Fruit fly (Drosophila melanogaster) whole organism: Measurements from ENCODE around the gene Noa36.

Experiments
- CG8478 ChIP-seq: fragments of >200 bp; optimal IDR thresholded peaks from 2 replicates; lab custom pipeline; 2018; ENCODE audit warnings: inconsistent platforms
- Dll ChIP-seq: fragments of >200 bp; optimal IDR thresholded peaks from 2 replicates; lab custom pipeline; 2017
- EcR ChIP-seq, 2 experiments: fragments of >200 bp; optimal IDR thresholded peaks; 2 replicates each; lab custom pipeline; 2017; ENCODE audit warnings: missing biosample characterization in 2 of 2, missing genetic modification characterization in 2 of 2, missing genetic modification reagents in 2 of 2
- pan ChIP-seq: fragments of >200 bp; optimal IDR thresholded peaks from 2 replicates; lab custom pipeline; 2017
- psq ChIP-seq: fragments of >200 bp; optimal IDR thresholded peaks from 2 replicates; lab custom pipeline; 2017
- usp ChIP-seq: fragments of >200 bp; optimal IDR thresholded peaks from 2 replicates; lab custom pipeline; 2017; ENCODE audit warnings: missing biosample characterization, missing genetic modification characterization, mixed read lengths

The Noa36 gene

DNA sequence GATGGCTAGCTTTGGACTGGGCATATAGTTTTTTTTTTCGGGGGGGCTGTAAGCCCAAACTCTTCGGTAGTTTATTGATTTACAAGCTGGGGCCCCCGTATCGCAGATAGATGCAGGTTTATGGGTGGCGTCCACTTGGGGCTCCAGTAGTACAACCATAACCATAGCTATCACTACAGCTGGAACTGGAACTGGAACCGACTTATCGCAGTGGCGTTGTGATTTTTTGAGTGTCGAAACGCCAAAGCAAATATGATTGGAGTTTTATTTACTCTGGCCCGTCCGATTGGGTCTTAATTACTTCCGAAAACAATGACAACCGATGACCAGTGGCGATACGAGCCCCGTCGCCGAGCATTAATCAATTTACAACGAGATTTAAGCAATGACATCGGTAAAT is 8.6 kb downstream of the Noa36 start:
- no peak for TF ChIP-seq pan (lab: Kevin White, UChicago)
- no peak for TF ChIP-seq CG8478 (lab: Kevin White, UChicago)
- no peak for TF ChIP-seq EcR (GFP tag; optimal IDR thresholded peaks at IDR 0.05; lab: Kevin White, UChicago)
- TF ChIP-seq psq (lab: Kevin White, UChicago): no peak
- no peak for TF ChIP-seq usp (GFP tag; lab: Kevin White, UChicago)
- TF ChIP-seq Dll (lab: Kevin White, UChicago): no peak

DNA sequence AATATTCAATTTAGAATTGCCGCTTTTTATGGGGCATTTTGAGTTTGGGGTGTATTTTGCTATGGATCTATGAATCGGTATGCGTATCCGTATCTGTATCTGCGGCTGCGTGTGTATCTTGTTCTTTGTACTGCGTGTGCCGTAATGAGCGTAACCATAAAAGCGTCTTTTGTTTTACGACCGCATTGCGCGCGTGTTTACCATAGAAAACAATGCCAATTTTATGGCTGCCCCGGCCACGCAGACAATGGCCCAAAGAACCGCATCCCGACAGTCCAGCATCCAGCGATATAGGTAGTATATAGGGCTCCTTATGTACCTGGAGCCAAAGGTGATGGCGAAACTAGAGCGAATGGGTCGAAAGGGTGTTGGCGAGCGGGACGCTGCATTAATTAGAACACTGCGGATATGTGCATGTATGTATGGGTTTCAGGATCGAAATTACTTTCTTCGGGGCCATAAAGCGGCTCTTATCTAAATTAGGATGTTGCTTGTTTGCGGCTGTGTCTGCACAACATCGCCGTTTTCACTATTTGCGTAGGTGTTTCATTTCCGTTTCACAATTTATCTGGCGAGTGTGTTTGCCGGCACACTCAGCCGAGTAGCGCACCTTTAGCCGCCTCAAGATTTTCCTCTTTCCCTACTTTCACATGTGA is 10.6 kb downstream of the Noa36 start:
- TF ChIP-seq EcR (GFP tag; optimal IDR thresholded peaks at IDR 0.05; lab: Kevin White, UChicago) (no peak), CG8478 (lab: Kevin White, UChicago) (no peak), pan (lab: Kevin White, UChicago) (no peak), Dll (lab: Kevin White, UChicago) (no peak), psq (lab: Kevin White, UChicago) (no peak), usp (GFP tag; lab: Kevin White, UChicago) (no peak)

DNA sequence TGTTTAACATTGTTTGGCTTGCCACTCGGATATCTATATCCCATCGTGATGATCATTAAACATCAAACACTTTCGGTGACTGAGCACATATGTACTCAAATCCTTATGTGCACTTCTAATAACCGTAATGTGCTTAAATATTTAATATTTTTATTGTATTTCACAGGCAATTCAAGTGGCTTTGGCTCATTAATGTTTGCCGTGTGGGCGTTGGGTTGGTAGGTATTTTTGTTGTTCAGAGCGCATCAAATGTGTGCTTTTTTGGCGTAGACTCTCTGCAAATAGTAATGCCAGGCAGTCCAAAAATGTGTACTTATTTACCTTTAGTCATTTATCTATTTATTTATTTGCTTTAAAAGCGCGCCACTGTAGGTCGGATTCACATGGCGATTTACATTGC is 12.1 kb downstream of the Noa36 start:
- TF ChIP-seq CG8478 (lab: Kevin White, UChicago): no peak

DNA sequence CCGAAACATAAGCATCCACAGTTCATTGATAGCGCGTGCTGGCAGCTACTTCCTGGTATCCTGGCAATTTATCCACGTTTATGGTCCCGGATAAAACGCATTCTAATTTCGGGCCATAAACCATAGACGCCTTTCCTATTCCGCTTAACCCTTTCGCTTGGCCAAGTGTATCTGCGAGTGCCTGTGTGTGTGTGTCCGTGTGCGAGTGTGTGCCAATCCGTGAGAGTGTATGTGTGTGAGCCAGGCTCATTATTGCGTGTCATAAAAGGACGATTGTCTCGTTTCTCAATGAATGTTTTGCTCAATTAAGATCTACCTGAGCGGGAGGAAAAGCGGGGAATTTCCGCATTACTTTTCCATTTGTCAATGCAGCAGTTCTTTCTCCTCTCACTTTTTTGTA is 12.9 kb downstream of the Noa36 start:
- TF ChIP-seq CG8478 (lab: Kevin White, UChicago): no peak
- no peak for TF ChIP-seq Dll (lab: Kevin White, UChicago)
- no peak for TF ChIP-seq pan (lab: Kevin White, UChicago)
- no peak for TF ChIP-seq EcR (GFP tag; optimal IDR thresholded peaks at IDR 0.05; lab: Kevin White, UChicago)
- no peak for TF ChIP-seq psq (lab: Kevin White, UChicago)
- no peak for TF ChIP-seq usp (GFP tag; lab: Kevin White, UChicago)

DNA sequence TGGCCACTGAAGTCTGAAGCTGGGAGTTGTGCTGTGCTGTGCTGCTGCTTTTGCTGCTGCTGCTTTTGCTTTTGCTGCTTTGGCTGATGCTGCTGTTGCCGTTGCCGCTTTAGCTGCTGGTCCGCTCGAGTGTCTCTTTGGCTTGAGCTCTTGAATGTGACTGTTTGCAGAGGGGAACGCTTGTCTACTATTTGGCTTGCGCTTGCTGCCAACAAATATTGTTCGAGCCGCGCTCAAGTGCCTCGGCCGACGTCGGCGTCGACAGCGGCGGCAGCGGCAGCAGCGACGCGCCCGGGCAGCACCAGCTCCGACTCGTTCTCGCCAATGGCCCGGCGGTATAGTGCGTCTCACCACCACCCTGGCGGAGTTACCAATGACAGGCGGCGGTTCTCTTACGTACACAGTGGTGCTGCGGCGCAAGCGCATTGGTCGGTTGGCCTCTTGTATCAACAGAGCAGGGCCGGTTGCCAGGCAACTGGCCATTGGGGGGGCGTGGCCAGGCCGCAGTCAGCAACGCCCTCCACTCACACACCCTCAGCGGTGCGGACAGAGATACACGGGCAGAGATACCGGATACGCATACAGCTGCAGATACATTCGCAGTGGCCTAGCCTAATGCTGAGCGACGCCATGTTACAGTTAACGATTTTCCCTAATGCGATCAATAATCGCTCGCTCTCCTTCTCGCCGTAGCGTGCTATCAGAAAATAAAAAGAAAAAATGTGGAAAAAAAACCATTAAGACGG is 13.8 kb downstream of the Noa36 start, which contains the start of gene fkh:
TSS of gene fkh (minus strand) at position 189 of the 746 bp plus-strand sequence.
- TF ChIP-seq psq (lab: Kevin White, UChicago) (no peak), pan (lab: Kevin White, UChicago) (no peak), usp (GFP tag; lab: Kevin White, UChicago) (no peak), Dll (lab: Kevin White, UChicago) (no peak), CG8478 (lab: Kevin White, UChicago) (no peak), EcR (GFP tag; optimal IDR thresholded peaks at IDR 0.05; lab: Kevin White, UChicago) (no peak)

DNA sequence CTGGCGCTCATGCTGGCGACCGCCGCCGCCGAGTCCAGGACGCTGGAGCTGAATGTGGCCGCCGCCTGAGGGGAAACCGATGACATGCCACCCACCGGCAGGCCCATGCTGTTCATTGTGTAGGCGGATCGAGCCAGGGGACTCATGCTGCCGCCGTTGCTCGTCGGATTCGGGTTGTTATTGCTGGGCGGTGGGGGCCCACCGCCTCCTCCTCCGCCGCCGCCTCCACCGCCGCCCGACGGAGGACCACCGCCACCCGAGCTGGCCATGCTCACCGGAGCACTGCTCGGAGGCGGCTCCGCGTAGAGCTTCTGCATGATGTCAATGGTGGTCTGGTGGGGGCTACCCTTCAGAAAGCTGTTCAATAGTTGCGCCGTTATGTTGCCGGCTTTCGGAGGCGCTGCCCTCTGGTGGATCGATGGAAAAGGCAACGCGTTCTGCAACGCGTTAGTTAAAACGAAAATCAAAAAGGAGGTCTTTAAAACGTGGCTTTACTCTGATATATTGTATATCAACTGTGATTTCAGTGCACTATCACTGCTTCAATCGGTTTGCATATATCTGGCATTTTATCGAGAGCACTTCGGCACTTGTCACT is 14.8 kb downstream of the Noa36 start:
- TF ChIP-seq usp (GFP tag; lab: Kevin White, UChicago): no peak
- no peak for TF ChIP-seq EcR (GFP tag; optimal IDR thresholded peaks at IDR 0.05; lab: Kevin White, UChicago)
- no peak for TF ChIP-seq pan (lab: Kevin White, UChicago)
- no peak for TF ChIP-seq CG8478 (lab: Kevin White, UChicago)
- no peak for TF ChIP-seq Dll (lab: Kevin White, UChicago)
- no peak for TF ChIP-seq psq (lab: Kevin White, UChicago)

DNA sequence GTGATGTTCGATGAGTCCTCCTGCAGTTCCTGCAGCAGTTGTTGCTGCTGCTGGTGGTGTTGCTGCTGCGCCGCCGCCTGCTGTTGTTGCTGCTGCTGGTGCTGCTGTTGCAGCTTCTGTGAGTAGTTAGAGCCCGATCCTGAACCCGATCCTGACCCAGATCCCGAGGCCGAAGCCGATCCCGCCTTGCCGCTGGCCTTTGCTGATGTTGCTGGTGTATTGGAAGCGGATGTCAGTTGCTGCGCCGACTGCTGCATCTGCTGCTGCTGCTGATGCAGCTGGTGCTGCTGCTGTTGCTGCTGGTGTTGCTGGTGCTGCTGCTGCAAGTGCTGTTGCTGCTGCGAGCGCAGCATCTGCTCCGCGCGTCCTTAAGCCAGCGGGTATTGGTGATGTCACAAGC is 16.5 kb downstream of the Noa36 start:
- no peak for TF ChIP-seq psq (lab: Kevin White, UChicago)
- no peak for TF ChIP-seq Dll (lab: Kevin White, UChicago)
- TF ChIP-seq usp (GFP tag; lab: Kevin White, UChicago): no peak
- TF ChIP-seq CG8478 (lab: Kevin White, UChicago): no peak
- TF ChIP-seq pan (lab: Kevin White, UChicago): no peak
- TF ChIP-seq EcR (GFP tag; optimal IDR thresholded peaks at IDR 0.05; lab: Kevin White, UChicago): no peak

DNA sequence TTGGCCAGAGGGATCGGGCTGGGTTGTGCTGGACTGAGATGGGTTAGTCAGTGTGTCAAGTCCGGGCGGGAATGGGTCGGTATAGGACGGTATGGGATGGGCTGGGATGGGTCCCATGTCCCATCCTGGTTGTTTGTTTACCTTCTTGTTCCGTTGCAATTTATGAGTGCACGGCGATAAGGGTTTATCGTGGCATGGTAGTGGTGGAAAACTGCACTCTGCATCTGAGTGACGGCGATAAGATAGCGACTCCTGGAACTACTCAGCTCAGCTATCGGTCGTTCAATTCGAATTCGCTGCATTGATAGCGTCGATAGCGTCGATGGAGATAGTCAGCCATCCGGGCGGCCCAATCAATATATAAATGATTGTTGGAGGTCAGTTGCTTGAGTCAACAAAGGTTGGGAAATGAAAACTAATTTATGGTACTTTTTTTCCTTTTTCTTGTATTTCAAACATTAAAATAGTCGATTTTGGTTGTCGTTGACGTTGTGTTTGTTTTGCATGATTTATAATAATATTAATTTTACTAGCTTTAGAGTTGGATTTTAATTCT is 18.5 kb downstream of the Noa36 start:
- TF ChIP-seq CG8478 (lab: Kevin White, UChicago) (no peak), psq (lab: Kevin White, UChicago) (no peak), usp (GFP tag; lab: Kevin White, UChicago) (no peak), EcR (GFP tag; optimal IDR thresholded peaks at IDR 0.05; lab: Kevin White, UChicago) (no peak), pan (lab: Kevin White, UChicago) (no peak), Dll (lab: Kevin White, UChicago) (no peak)

DNA sequence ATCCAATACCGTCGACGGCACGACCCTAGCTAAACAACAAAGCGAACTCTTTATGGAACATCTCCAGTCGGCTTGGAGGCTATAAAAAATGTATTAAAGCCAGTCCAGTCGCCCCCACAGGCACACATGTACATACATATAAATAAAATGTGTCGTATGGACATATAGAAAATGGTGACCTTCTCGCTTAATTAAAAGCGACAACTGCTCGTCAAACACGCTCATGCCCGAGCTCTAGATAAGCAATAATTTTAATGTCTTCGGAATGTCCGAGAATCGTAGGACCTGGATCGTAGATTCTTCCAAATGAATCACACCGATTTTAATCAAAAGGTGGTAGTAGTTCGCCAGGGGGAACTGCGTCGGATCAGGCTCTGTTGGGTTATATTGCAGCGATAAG is 19.1 kb downstream of the Noa36 start:
- no peak for TF ChIP-seq psq (lab: Kevin White, UChicago)
- TF ChIP-seq pan (lab: Kevin White, UChicago): no peak
- TF ChIP-seq usp (GFP tag; lab: Kevin White, UChicago): no peak
- no peak for TF ChIP-seq CG8478 (lab: Kevin White, UChicago)
- TF ChIP-seq Dll (lab: Kevin White, UChicago): no peak
- TF ChIP-seq EcR (GFP tag; optimal IDR thresholded peaks at IDR 0.05; lab: Kevin White, UChicago): no peak

DNA sequence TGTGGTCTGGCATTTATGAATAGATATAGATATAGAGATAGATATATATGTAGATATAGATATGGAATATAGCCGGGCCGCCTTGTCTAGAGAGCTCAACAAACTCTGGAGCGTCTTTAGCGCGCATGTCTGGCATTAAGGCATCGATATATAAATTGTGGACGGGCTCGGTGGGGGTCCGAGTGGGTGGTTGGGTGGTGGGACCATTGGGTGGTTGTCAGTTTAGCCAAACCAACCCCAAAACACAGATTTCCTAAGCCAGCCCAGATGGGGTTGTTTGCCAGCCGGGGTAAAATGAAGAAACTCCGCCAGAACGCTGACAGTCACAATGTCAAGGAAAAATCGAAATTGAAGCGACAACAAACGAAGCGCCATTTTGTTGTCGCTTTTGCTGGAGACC is 19.6 kb downstream of the Noa36 start:
- no peak for TF ChIP-seq usp (GFP tag; lab: Kevin White, UChicago)
- TF ChIP-seq psq (lab: Kevin White, UChicago): no peak
- no peak for TF ChIP-seq pan (lab: Kevin White, UChicago)
- no peak for TF ChIP-seq EcR (GFP tag; optimal IDR thresholded peaks at IDR 0.05; lab: Kevin White, UChicago)
- TF ChIP-seq CG8478 (lab: Kevin White, UChicago): no peak
- no peak for TF ChIP-seq Dll (lab: Kevin White, UChicago)

DNA sequence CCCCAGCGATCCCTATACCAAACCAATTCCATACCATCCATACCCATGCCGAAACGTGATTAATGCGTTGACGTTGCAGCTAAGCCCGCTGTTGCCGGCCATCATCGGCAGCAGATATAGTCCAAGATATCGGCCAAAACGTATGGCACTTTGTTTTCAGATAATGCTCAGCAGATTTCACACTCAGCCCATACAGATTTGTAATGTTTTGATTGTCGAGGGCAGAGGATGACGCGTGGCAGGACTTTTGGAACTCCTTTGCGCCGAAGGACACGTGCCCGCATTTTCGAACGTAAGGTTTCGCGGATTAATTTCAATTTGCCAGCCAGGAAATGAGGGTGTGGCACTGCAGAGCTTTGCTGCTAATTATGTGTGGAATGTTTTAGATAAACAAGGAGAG is 22.2 kb downstream of the Noa36 start:
- no peak for TF ChIP-seq usp (GFP tag; lab: Kevin White, UChicago)
- no peak for TF ChIP-seq EcR (GFP tag; optimal IDR thresholded peaks at IDR 0.05; lab: Kevin White, UChicago)
- no peak for TF ChIP-seq CG8478 (lab: Kevin White, UChicago)
- no peak for TF ChIP-seq Dll (lab: Kevin White, UChicago)
- no peak for TF ChIP-seq psq (lab: Kevin White, UChicago)
- no peak for TF ChIP-seq pan (lab: Kevin White, UChicago)
